Fruit fly (Drosophila melanogaster) whole organism, embryonic: ENCODE measurements around the gene CG32772.
A peak's percentile ranks its signal among the peaks of the same experiment; 100 is the strongest.

Experiments
- CG14050 ChIP-seq: fragments of 200-800 bp; sonication (Bioruptor generic); IDR thresholded peaks from 3 replicates; pipeline ENCODE4 v1.3.6; 2022; ENCODE audit warnings: missing biosample characterization, missing genetic modification characterization
- CG15479 ChIP-seq: fragments of 200-800 bp; sonication (Bioruptor generic); optimal IDR thresholded peaks from 3 replicates; lab custom pipeline; 2019; ENCODE audit warnings: missing biosample characterization, mild to moderate bottlenecking, missing genetic modification characterization, moderate library complexity
- CG4328 ChIP-seq: fragments of 200-800 bp; sonication (Bioruptor generic); optimal IDR thresholded peaks from 3 replicates; lab custom pipeline; 2017; ENCODE audit warnings: missing biosample characterization, missing genetic modification reagents, missing genetic modification characterization
- CG8478 ChIP-seq: fragments of >200 bp; optimal IDR thresholded peaks from 2 replicates; lab custom pipeline; 2018
- CG9797 ChIP-seq: fragments of 200-800 bp; sonication (Bioruptor generic); optimal IDR thresholded peaks from 3 replicates; lab custom pipeline; 2018; ENCODE audit warnings: missing biosample characterization, mild to moderate bottlenecking, missing genetic modification characterization
- Deaf1 ChIP-seq: fragments of 200-800 bp; optimal IDR thresholded peaks from 3 replicates; lab custom pipeline; 2019; ENCODE audit warnings: missing biosample characterization, mild to moderate bottlenecking, missing genetic modification characterization, moderate library complexity
- ash1 ChIP-seq: fragments of 200-800 bp; sonication (Bioruptor generic); optimal IDR thresholded peaks from 2 replicates; lab custom pipeline; 2018; ENCODE audit warnings: missing biosample characterization, mild to moderate bottlenecking, missing genetic modification characterization
- exex ChIP-seq: fragments of 200-800 bp; sonication (Bioruptor generic); optimal IDR thresholded peaks from 4 replicates; lab custom pipeline; 2018; ENCODE audit warnings: missing biosample characterization, mild to moderate bottlenecking, missing genetic modification characterization, moderate library complexity

DNA sequence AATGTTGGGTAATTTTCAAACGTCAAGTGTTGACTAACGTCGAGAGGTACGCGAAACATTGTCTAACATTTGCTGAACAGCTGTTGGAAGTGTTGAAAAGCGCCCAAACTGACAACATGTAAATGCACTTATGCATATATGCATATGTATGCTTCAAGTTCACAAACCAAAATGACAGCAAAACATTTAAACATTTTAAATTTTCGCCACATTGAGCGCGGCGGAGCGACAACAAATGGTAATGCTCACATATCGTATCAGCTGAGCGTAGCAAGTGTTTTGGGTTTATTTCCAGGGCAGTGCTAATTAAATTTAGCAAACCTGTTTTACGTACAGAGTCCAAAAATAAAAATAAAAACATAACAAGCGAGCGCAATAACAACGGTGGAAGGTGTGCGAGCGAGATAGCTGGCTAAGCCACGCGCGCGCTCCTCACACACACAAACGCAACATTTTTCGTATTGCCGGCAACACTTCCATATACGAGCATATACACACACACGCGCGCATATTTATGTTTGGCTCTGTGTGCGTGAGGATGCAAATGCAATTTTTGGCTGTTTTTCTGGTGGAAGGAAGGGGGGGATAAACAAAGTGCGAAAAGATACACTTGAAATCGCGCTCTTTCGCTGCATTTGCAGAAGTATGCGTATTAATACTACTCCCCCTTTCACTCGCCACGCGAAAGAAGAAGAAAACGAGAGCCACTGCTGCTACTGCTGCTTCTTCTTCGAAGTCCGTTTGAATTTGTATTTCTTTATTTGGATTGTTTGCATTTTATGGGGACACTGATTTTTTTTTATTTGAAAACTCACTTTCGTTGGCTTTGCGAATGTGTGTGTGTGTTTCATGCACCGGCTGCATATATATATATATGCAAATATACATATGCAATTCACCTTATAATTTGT is 21.5 kb downstream of the CG32772 start:
- peak; percentile 22 for TF ChIP-seq CG4328 (GFP tag; lab: Kevin White, UChicago)
- TF ChIP-seq CG8478: peak; percentile 81
- TF ChIP-seq CG9797 (GFP tag; lab: Kevin White, UChicago): no peak
- TF ChIP-seq Deaf1 (tag; lab: Kevin White, UChicago): no peak
- no peak for TF ChIP-seq CG14050 (GFP tag; lab: Robert Waterston, UW)
- no peak for TF ChIP-seq exex (tag; lab: Kevin White, UChicago)
- TF ChIP-seq CG15479 (GFP tag; lab: Kevin White, UChicago): peak; percentile 42
- no peak for TF ChIP-seq ash1 (GFP tag; lab: Kevin White, UChicago)
